Fruit fly (Drosophila melanogaster) Kc167 (cell line): ENCODE measurements around the gene CG5810.

Experiments used
- Myc ChIP-seq: fragments of >200 bp; optimal IDR thresholded peaks from 2 replicates; lab custom pipeline; 2017; ENCODE audit warnings: missing external identifiers
- h ChIP-seq: fragments of >200 bp; optimal IDR thresholded peaks from 3 replicates; lab custom pipeline; 2018; ENCODE audit warnings: missing external identifiers

DNA sequence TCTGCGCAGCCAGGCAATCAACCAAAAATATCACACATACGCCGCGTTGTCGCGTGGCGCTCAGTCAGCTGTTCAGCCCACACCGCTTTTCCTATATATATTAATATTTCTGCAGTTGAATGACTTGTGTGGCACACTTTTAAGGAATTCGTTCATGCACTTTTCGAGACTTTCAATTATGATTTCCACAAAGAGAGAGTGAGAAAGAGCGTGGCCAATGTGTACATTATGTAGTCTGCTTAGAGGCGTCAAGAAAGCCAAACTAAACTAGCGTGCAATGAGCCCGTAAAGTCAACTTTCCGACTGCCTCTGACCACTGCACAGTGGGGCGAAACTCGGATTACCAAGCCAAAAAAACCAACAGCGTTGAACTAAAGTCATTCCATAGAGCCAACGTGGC lies 9.4 kb upstream of the CG5810 start:
- TF ChIP-seq Myc (lab: Kevin White, UChicago) (no peak), h (lab: Kevin White, UChicago) (no peak)
